Worm (Caenorhabditis elegans) whole organism, L3 larva: ENCODE data around the gene F10G2.1.

Experiments
- elt-3 ChIP-seq, 3 experiments: fragments of 150-350 bp in 1 of 3; sonication (generic microtip) in 2 of 3; optimal IDR thresholded peaks; 2 replicates in 2 of 3; 4 replicates in 1 of 3; lab custom pipeline; 2014 to 2017; ENCODE audit warnings: missing biosample characterization in 3 of 3, missing genetic modification characterization in 3 of 3
- fos-1 ChIP-seq: fragments of 150-350 bp; optimal IDR thresholded peaks from 2 replicates; lab custom pipeline; 2014; ENCODE audit warnings: missing biosample characterization, missing genetic modification characterization
- jun-1 ChIP-seq: fragments of 150-350 bp; optimal IDR thresholded peaks from 2 replicates; lab custom pipeline; 2014; ENCODE audit warnings: missing biosample characterization, missing genetic modification reagents, missing genetic modification characterization
- mdl-1 ChIP-seq: fragments of 150-350 bp; optimal IDR thresholded peaks from 2 replicates; lab custom pipeline; 2014; ENCODE audit warnings: missing biosample characterization, missing genetic modification characterization
- nhr-25 ChIP-seq: sonication (generic microtip); optimal IDR thresholded peaks from 2 replicates; lab custom pipeline; 2017; ENCODE audit warnings: missing biosample characterization, missing genetic modification characterization
- pha-4 ChIP-seq: fragments of 150-350 bp; optimal IDR thresholded peaks from 2 replicates; lab custom pipeline; 2014; ENCODE audit warnings: missing biosample characterization, missing genetic modification reagents, missing genetic modification characterization
- skn-1 ChIP-seq: fragments of 150-350 bp; optimal IDR thresholded peaks from 2 replicates; lab custom pipeline; 2014; ENCODE audit warnings: missing biosample characterization, missing genetic modification characterization

- TF ChIP-seq fos-1 (tag; lab: Kevin White, UChicago), result no peak
- TF ChIP-seq pha-4 (tag; lab: Kevin White, UChicago), result no peak
- TF ChIP-seq skn-1 (tag; lab: Kevin White, UChicago), result no peak
- TF ChIP-seq mdl-1 (tag; lab: Kevin White, UChicago), result no peak
- TF ChIP-seq elt-3 (tag; optimal IDR thresholded peaks at IDR 0.05; lab: Kevin White, UChicago), result no peak
- no peak for TF ChIP-seq nhr-25
- no peak for TF ChIP-seq jun-1 (tag; lab: Kevin White, UChicago)
Measured at ce11 chrV:7361673-7362072, 29.3 kb downstream of the F10G2.1 start, which contains the start of gene cyp-35A1.
